Worm (Caenorhabditis elegans): Measurements from ENCODE around the gene drd-50.
"Not testable (repeated sequence)": the region's sequence is repeated elsewhere in the genome, so short reads cannot be mapped to it uniquely, and the experiment has no call there.

drd-50 gene

ce11 chrIV:4139022-4139421 lies 21.5 kb downstream of the drd-50 start, which contains the start of gene F49F1.10:
F49F1.10 (minus strand) TSS chrIV:4139122.
- TF ChIP-seq hlh-30 (tag; optimal IDR thresholded peaks at IDR 0.05; ENCODE audit: insufficient read depth) (no peak), zip-11 (GFP tag; IDR thresholded peaks at IDR 0.05) (no peak), jun-1 (tag; optimal IDR thresholded peaks at IDR 0.05) (no peak)

DNA sequence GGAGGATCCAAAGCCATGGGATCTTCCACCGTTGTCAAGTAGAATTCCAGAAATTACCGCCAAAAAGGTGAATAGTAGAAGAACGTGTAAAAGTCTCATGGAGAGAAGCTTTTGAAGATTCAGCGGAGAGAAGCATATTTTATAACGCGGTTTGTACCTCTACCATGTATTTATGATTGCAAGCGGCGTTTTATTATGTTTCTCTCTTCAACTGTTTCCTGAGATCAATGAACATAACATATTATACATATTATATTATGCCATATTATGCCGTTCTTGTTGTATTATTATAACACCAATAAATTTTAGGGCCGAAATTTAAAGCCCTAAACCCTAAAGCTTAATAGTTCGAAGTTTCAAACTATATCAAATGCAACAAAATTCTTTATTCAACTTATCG lies 22.7 kb downstream of the drd-50 start, which contains the start of gene F49F1.18:
TSS of gene F49F1.18 (minus strand) at position 101 of the 400 bp plus-strand sequence.
- no peak for TF ChIP-seq hmg-1.1 (GFP tag; IDR thresholded peaks at IDR 0.05)
- no peak for TF ChIP-seq set-16 (GFP tag; IDR thresholded peaks at IDR 0.05)
- TF ChIP-seq nhr-25 (tag; optimal IDR thresholded peaks at IDR 0.05; ENCODE audit: borderline replicate concordance, insufficient read depth), result no peak
- TF ChIP-seq lin-1 (GFP tag; IDR thresholded peaks at IDR 0.05), result no peak
- TF ChIP-seq zip-11 (GFP tag; IDR thresholded peaks at IDR 0.05), result no peak
- no peak for TF ChIP-seq dmd-6 (GFP tag; IDR thresholded peaks at IDR 0.05)
- no peak for TF ChIP-seq ceh-28 (tag; optimal IDR thresholded peaks at IDR 0.05)
- TF ChIP-seq php-3 (GFP tag; IDR thresholded peaks at IDR 0.05), result no peak
- TF ChIP-seq tag-97 (GFP tag; IDR thresholded peaks at IDR 0.05), result no peak

DNA sequence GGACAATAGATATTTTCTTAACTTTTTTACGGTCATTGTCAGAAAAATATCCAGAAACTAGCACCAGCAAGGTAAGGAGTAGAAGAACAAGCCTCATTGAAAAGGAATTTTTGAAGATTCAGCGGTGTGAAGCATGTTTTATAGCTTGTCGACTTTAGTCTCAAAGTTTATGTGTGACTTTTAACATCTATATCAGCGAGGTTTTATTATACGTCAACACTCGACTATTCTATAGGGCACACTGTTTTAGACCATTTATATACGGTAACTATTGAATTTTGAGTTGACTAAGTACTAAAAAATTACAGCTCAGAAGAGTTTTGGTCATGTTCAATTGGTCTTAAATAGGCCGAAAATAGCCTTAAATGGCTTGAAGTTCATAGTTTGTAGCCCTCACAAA lies 23.8 kb downstream of the drd-50 start, which contains the start of gene F49F1.11:
TSS of gene F49F1.11 (minus strand) at position 101 of the 400 bp plus-strand sequence.
- no peak for TF ChIP-seq hlh-30 (tag; optimal IDR thresholded peaks at IDR 0.05; ENCODE audit: insufficient read depth)
- no peak for TF ChIP-seq gei-8 (GFP tag; optimal IDR thresholded peaks at IDR 0.05)
- no peak for TF ChIP-seq sdz-12 (GFP tag; optimal IDR thresholded peaks at IDR 0.05)
- TF ChIP-seq madf-9 (GFP tag; conservative IDR thresholded peaks at IDR 0.05), result no peak
- no peak for TF ChIP-seq F10B5.3 (tag; optimal IDR thresholded peaks at IDR 0.05)
- no peak for TF ChIP-seq F49E8.2 (tag; optimal IDR thresholded peaks at IDR 0.05; ENCODE audit: borderline replicate concordance)
- no peak for TF ChIP-seq egl-27 (tag; optimal IDR thresholded peaks at IDR 0.05)
- no peak for TF ChIP-seq lin-1 (GFP tag; IDR thresholded peaks at IDR 0.05)
- TF ChIP-seq dmd-8 (GFP tag; IDR thresholded peaks at IDR 0.05), result no peak
- no peak for TF ChIP-seq T20F7.1 (GFP tag; optimal IDR thresholded peaks at IDR 0.05)
- no peak for TF ChIP-seq zfp-2 (tag; optimal IDR thresholded peaks at IDR 0.05)
- no peak for TF ChIP-seq dmd-6 (GFP tag; IDR thresholded peaks at IDR 0.05)
- no peak for TF ChIP-seq zip-11 (GFP tag; IDR thresholded peaks at IDR 0.05)
- no peak for TF ChIP-seq Y48G9A.11 (GFP tag; IDR thresholded peaks at IDR 0.05)
- no peak for TF ChIP-seq nhr-28 (tag; optimal IDR thresholded peaks at IDR 0.05)
- TF ChIP-seq ZK546.5 (tag; optimal IDR thresholded peaks at IDR 0.05), result no peak
- no peak for TF ChIP-seq fos-1 (tag; optimal IDR thresholded peaks at IDR 0.05)
- TF ChIP-seq R02D3.7 (tag; optimal IDR thresholded peaks at IDR 0.05), result no peak
- no peak for TF ChIP-seq ceh-62 (tag; optimal IDR thresholded peaks at IDR 0.05)

DNA sequence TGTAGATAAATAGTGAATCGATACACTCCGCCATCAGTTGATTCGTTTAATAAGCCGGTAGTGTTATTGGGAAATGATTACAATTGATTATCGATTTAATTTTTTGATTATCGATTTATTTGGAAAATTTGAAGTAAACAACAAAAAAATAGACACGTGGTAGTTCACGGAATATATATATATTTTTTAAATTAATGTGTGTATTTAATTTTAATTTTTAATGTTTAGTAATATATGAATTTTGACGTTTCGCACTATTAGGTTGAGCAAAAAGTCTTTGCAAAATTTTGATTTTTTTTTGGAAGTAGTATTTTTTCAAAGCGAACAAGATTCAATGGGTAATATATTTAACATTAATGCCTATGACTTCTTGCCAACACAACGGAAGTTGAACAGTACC lies 25.5 kb downstream of the drd-50 start, which contains the start of gene F49F1.12:
TSS of gene F49F1.12 (minus strand) at position 101 of the 400 bp plus-strand sequence.
- not testable (repeated sequence) for TF ChIP-seq hlh-30 (tag; optimal IDR thresholded peaks at IDR 0.05; ENCODE audit: insufficient read depth); mes-2 (tag; optimal IDR thresholded peaks at IDR 0.05; ENCODE audit: poor library complexity, severe bottlenecking); mdl-1 (tag; optimal IDR thresholded peaks at IDR 0.05)

DNA sequence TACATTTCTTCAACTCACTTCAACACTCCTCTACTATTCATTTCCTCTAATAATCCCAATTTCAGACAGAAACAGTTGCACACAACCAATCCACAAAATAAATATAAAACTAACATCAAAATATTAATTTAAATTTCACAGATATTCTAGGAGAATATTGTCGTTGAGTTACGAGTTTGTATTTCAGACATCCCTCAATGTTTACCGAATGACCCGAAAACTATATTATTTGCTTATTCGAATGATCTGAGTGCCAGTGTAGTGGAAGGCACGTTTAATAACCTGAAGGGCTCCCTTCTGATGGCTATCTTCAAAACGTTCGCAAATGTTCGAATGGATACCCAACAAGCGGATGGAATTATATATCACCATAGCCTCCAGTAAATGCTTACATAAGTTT lies 27.3 kb downstream of the drd-50 start, which contains the start of gene R07C12.3:
TSS of gene R07C12.3 (plus strand) at position 301 of the 400 bp plus-strand sequence.
- TF ChIP-seq ztf-11 (tag; optimal IDR thresholded peaks at IDR 0.05), result no peak
- TF ChIP-seq unc-62 (GFP tag; optimal IDR thresholded peaks at IDR 0.05 in 1 of 2), result peak in 1 of 2 experiments; percentile 36
- no peak for TF ChIP-seq unc-62 (tag; optimal IDR thresholded peaks at IDR 0.05)
- TF ChIP-seq fkh-10 (GFP tag; optimal IDR thresholded peaks at IDR 0.05), result no peak
- TF ChIP-seq daf-12 (tag; optimal IDR thresholded peaks at IDR 0.05), result no peak
- no peak for TF ChIP-seq nhr-77 (tag; optimal IDR thresholded peaks at IDR 0.05)

Measured in whole organism, L4 larva.